Worm (Caenorhabditis elegans) whole organism, young adult: ENCODE results near the gene nsy-1.

Experiments used
- F33H1.4 ChIP-seq: fragments of 200-800 bp; sonication (Bioruptor generic); IDR thresholded peaks from 2 replicates; pipeline ENCODE4 v1.3.6; 2022; ENCODE audit warnings: missing genetic modification reagents, missing genetic modification characterization, missing compliant biosample characterization
- F37B4.10 ChIP-seq: fragments of 200-800 bp; sonication (Bioruptor generic); IDR thresholded peaks from 2 replicates; pipeline ENCODE4 v1.3.6; 2022; ENCODE audit warnings: missing genetic modification characterization, missing compliant biosample characterization
- F49E8.2 ChIP-seq: sonication (generic microtip); optimal IDR thresholded peaks from 3 replicates; lab custom pipeline; 2017; ENCODE audit warnings: missing genetic modification characterization, mild to moderate bottlenecking, missing compliant biosample characterization, antibody characterized with exemption, moderate library complexity; ENCODE audit not compliant: insufficient read depth
- F55B11.4 ChIP-seq: sonication (generic microtip); optimal IDR thresholded peaks from 2 replicates; lab custom pipeline; 2016; ENCODE audit warnings: missing compliant biosample characterization, missing genetic modification characterization, borderline replicate concordance; ENCODE audit not compliant: insufficient read depth
- F57A8.1 ChIP-seq: fragments of 200-800 bp; sonication (Bioruptor generic); optimal IDR thresholded peaks from 2 replicates; lab custom pipeline; 2018; ENCODE audit warnings: mild to moderate bottlenecking, missing genetic modification characterization, moderate library complexity, missing compliant biosample characterization
- F57C9.4 ChIP-seq: sonication (generic microtip); optimal IDR thresholded peaks from 2 replicates; lab custom pipeline; 2017; ENCODE audit warnings: mild to moderate bottlenecking, missing genetic modification characterization, missing compliant biosample characterization
- Y56A3A.18 ChIP-seq: fragments of 200-800 bp; sonication (Bioruptor generic); IDR thresholded peaks from 2 replicates; pipeline ENCODE4 v1.3.6; 2022; ENCODE audit warnings: missing genetic modification reagents, missing genetic modification characterization, missing compliant biosample characterization
- ZK185.1 ChIP-seq: sonication (generic microtip); optimal IDR thresholded peaks from 2 replicates; lab custom pipeline; 2016; ENCODE audit warnings: mild to moderate bottlenecking, missing genetic modification characterization, missing compliant biosample characterization; ENCODE audit not compliant: poor library complexity, severe bottlenecking
- akir-1 ChIP-seq: fragments of 200-800 bp; sonication (Bioruptor generic); optimal IDR thresholded peaks from 2 replicates; lab custom pipeline; 2018; ENCODE audit warnings: mild to moderate bottlenecking, missing genetic modification characterization, moderate library complexity, missing compliant biosample characterization
- attf-5 ChIP-seq: fragments of 200-800 bp; sonication (Bioruptor generic); optimal IDR thresholded peaks from 2 replicates; lab custom pipeline; 2018; ENCODE audit warnings: mild to moderate bottlenecking, missing genetic modification characterization, missing compliant biosample characterization
- attf-6 ChIP-seq: fragments of 200-800 bp; sonication (Bioruptor generic); IDR thresholded peaks from 2 replicates; pipeline ENCODE4 v1.3.6; 2022; ENCODE audit warnings: missing genetic modification reagents, missing genetic modification characterization, missing compliant biosample characterization
- bed-1 ChIP-seq: fragments of 200-800 bp; sonication (Bioruptor generic); IDR thresholded peaks from 2 replicates; pipeline ENCODE4 v1.3.6; 2022; ENCODE audit warnings: missing genetic modification reagents, missing genetic modification characterization, missing compliant biosample characterization
- cebp-2 ChIP-seq: fragments of 200-800 bp; sonication (Bioruptor generic); IDR thresholded peaks from 2 replicates; pipeline ENCODE4 v1.3.6; 2022; ENCODE audit warnings: missing genetic modification characterization, missing compliant biosample characterization
- ceh-100 ChIP-seq: fragments of 200-800 bp; sonication (Bioruptor generic); IDR thresholded peaks from 2 replicates; pipeline ENCODE4 v1.3.6; 2022; ENCODE audit warnings: missing genetic modification reagents, missing genetic modification characterization, missing compliant biosample characterization
- ceh-40 ChIP-seq: fragments of 200-800 bp; sonication (Bioruptor generic); IDR thresholded peaks from 2 replicates; pipeline ENCODE4 v1.3.6; 2022; ENCODE audit warnings: missing genetic modification characterization, missing compliant biosample characterization
- ceh-79 ChIP-seq: sonication (generic microtip); optimal IDR thresholded peaks from 2 replicates; lab custom pipeline; 2017; ENCODE audit warnings: mild to moderate bottlenecking, missing genetic modification characterization, missing compliant biosample characterization
- efl-1 ChIP-seq: fragments of 150-350 bp; optimal IDR thresholded peaks from 2 replicates; lab custom pipeline; 2014; ENCODE audit warnings: missing biosample characterization, missing genetic modification reagents, missing genetic modification characterization
- egl-18 ChIP-seq: fragments of 200-800 bp; sonication (Bioruptor generic); IDR thresholded peaks from 2 replicates; pipeline ENCODE4 v1.3.6; 2022; ENCODE audit warnings: missing genetic modification reagents, missing genetic modification characterization, missing compliant biosample characterization
- ekl-4 ChIP-seq: fragments of 200-800 bp; sonication (Bioruptor generic); IDR thresholded peaks from 2 replicates; pipeline ENCODE4 v1.3.6; 2022; ENCODE audit warnings: missing genetic modification reagents, missing genetic modification characterization, missing compliant biosample characterization
- ets-4 ChIP-seq: fragments of 200-800 bp; sonication (Bioruptor generic); optimal IDR thresholded peaks from 2 replicates; lab custom pipeline; 2018; ENCODE audit warnings: mild to moderate bottlenecking, missing genetic modification characterization, missing compliant biosample characterization
- fkh-3 ChIP-seq: sonication (generic microtip); optimal IDR thresholded peaks from 2 replicates; lab custom pipeline; 2016; ENCODE audit warnings: mild to moderate bottlenecking, missing genetic modification characterization, missing compliant biosample characterization
- gei-17 ChIP-seq: fragments of 200-800 bp; sonication (Bioruptor generic); optimal IDR thresholded peaks from 2 replicates; lab custom pipeline; 2018; ENCODE audit warnings: mild to moderate bottlenecking, missing genetic modification characterization, missing compliant biosample characterization
- him-1 ChIP-seq: sonication (generic microtip); optimal IDR thresholded peaks from 2 replicates; lab custom pipeline; 2016; ENCODE audit warnings: missing genotype, missing genetic modification reagents, missing genetic modification characterization, missing compliant biosample characterization
- hmg-20 ChIP-seq: fragments of 200-800 bp; sonication (Bioruptor generic); IDR thresholded peaks from 2 replicates; pipeline ENCODE4 v1.3.6; 2022; ENCODE audit warnings: missing genetic modification reagents, missing genetic modification characterization, missing compliant biosample characterization
- hsf-1 ChIP-seq: fragments of 200-800 bp; sonication (Bioruptor generic); IDR thresholded peaks from 2 replicates; pipeline ENCODE4 v1.3.6; 2022; ENCODE audit warnings: missing genetic modification reagents, missing genetic modification characterization, missing compliant biosample characterization
- let-607 ChIP-seq, 2 experiments: fragments of 200-800 bp in 1 of 2; sonication (Bioruptor generic) in 1 of 2; sonication (generic microtip) in 1 of 2; optimal IDR thresholded peaks; 2 replicates each; lab custom pipeline; 2016 to 2018; ENCODE audit warnings: mild to moderate bottlenecking in 2 of 2, missing compliant biosample characterization in 2 of 2, missing genetic modification characterization in 2 of 2, moderate library complexity in 2 of 2, missing genotype in 1 of 2
- lin-35 ChIP-seq, 3 experiments: fragments of 150-350 bp in 2 of 3; sonication (generic microtip) in 1 of 3; optimal IDR thresholded peaks; 2 replicates each; lab custom pipeline; 2014 to 2018; ENCODE audit warnings: missing biosample characterization in 3 of 3, missing genetic modification characterization in 3 of 3, missing genetic modification reagents in 3 of 3
- lin-40 ChIP-seq: sonication (generic microtip); optimal IDR thresholded peaks from 2 replicates; lab custom pipeline; 2016; ENCODE audit warnings: missing genetic modification characterization, mild to moderate bottlenecking, missing compliant biosample characterization, missing genotype, missing genetic modification reagents
- lin-54 ChIP-seq: fragments of 200-800 bp; sonication (Bioruptor generic); optimal IDR thresholded peaks from 2 replicates; lab custom pipeline; 2018; ENCODE audit warnings: mild to moderate bottlenecking, missing genetic modification characterization, missing compliant biosample characterization
- madf-10 ChIP-seq: sonication (generic microtip); optimal IDR thresholded peaks from 2 replicates; lab custom pipeline; 2016; ENCODE audit warnings: mild to moderate bottlenecking, missing genetic modification characterization, missing compliant biosample characterization
- madf-3 ChIP-seq: fragments of 200-800 bp; sonication (Bioruptor generic); IDR thresholded peaks from 2 replicates; pipeline ENCODE4 v1.3.6; 2022; ENCODE audit warnings: missing genetic modification reagents, missing genetic modification characterization, missing compliant biosample characterization
- mxl-1 ChIP-seq: sonication (generic microtip); optimal IDR thresholded peaks from 2 replicates; lab custom pipeline; 2016; ENCODE audit warnings: missing genetic modification characterization, missing compliant biosample characterization
- nfya-2 ChIP-seq: fragments of 200-800 bp; sonication (Bioruptor generic); IDR thresholded peaks from 2 replicates; pipeline ENCODE4 v1.3.6; 2022; ENCODE audit warnings: missing genetic modification reagents, missing genetic modification characterization, missing compliant biosample characterization
- nhr-179 ChIP-seq: sonication (generic microtip); optimal IDR thresholded peaks from 2 replicates; lab custom pipeline; 2016; ENCODE audit warnings: mild to moderate bottlenecking, missing genetic modification characterization, missing compliant biosample characterization
- nhr-80 ChIP-seq: sonication (generic microtip); optimal IDR thresholded peaks from 2 replicates; lab custom pipeline; 2016; ENCODE audit warnings: missing genetic modification characterization, missing compliant biosample characterization
- nhr-90 ChIP-seq: sonication (generic microtip); optimal IDR thresholded peaks from 2 replicates; lab custom pipeline; 2016; ENCODE audit warnings: missing genotype, mild to moderate bottlenecking, missing genetic modification characterization, missing compliant biosample characterization
- pha-4 ChIP-seq: fragments of 150-350 bp; sonication (generic microtip); optimal IDR thresholded peaks from 2 replicates; lab custom pipeline; 2014; ENCODE audit warnings: missing biosample characterization, missing genetic modification reagents, missing genetic modification characterization
- rcor-1 ChIP-seq: fragments of 200-800 bp; sonication (Bioruptor generic); IDR thresholded peaks from 2 replicates; pipeline ENCODE4 v1.3.6; 2022; ENCODE audit warnings: missing genetic modification reagents, missing genetic modification characterization, missing compliant biosample characterization
- repo-1 ChIP-seq: sonication (generic microtip); optimal IDR thresholded peaks from 2 replicates; lab custom pipeline; 2017; ENCODE audit warnings: mild to moderate bottlenecking, missing genetic modification characterization, missing compliant biosample characterization
- snpc-3.4 ChIP-seq: sonication (generic microtip); optimal IDR thresholded peaks from 2 replicates; lab custom pipeline; 2017; ENCODE audit warnings: missing genetic modification characterization, mild to moderate bottlenecking, missing compliant biosample characterization, antibody characterized with exemption, moderate library complexity, missing genotype, missing genetic modification reagents
- somi-1 ChIP-seq: fragments of 200-800 bp; sonication (Bioruptor generic); optimal IDR thresholded peaks from 2 replicates; lab custom pipeline; 2018; ENCODE audit warnings: mild to moderate bottlenecking, missing genetic modification characterization, missing compliant biosample characterization
- sptf-2 ChIP-seq: fragments of 200-800 bp; sonication (Bioruptor generic); optimal IDR thresholded peaks from 2 replicates; lab custom pipeline; 2018; ENCODE audit warnings: mild to moderate bottlenecking, missing genetic modification characterization, missing compliant biosample characterization
- tbp1 ChIP-seq: fragments of 200-800 bp; sonication (Bioruptor generic); optimal IDR thresholded peaks from 2 replicates; lab custom pipeline; 2018; ENCODE audit warnings: mild to moderate bottlenecking, missing genetic modification characterization, missing compliant biosample characterization
- unc-62 ChIP-seq: fragments of 150-350 bp; optimal IDR thresholded peaks from 2 replicates; lab custom pipeline; 2014; ENCODE audit warnings: missing biosample characterization, missing genetic modification reagents, missing genetic modification characterization
- xnd-1 ChIP-seq: sonication (generic microtip); optimal IDR thresholded peaks from 2 replicates; lab custom pipeline; 2016; ENCODE audit warnings: missing genotype, missing genetic modification reagents, missing genetic modification characterization, missing compliant biosample characterization
- zim-3 ChIP-seq: sonication (generic microtip); optimal IDR thresholded peaks from 2 replicates; lab custom pipeline; 2017; ENCODE audit warnings: mild to moderate bottlenecking, missing genetic modification characterization, moderate library complexity, missing compliant biosample characterization
- ztf-18 ChIP-seq: sonication (generic microtip); optimal IDR thresholded peaks from 2 replicates; lab custom pipeline; 2016; ENCODE audit warnings: missing genotype, mild to moderate bottlenecking, missing genetic modification characterization, missing compliant biosample characterization
- ztf-22 ChIP-seq: fragments of 200-800 bp; sonication (Bioruptor generic); optimal IDR thresholded peaks from 2 replicates; lab custom pipeline; 2018; ENCODE audit warnings: mild to moderate bottlenecking, missing genetic modification characterization, moderate library complexity, missing compliant biosample characterization
- ztf-6 ChIP-seq: fragments of 200-800 bp; sonication (Bioruptor generic); IDR thresholded peaks from 2 replicates; pipeline ENCODE4 v1.3.6; 2022; ENCODE audit warnings: missing genetic modification reagents, missing genetic modification characterization, missing compliant biosample characterization

Gene nsy-1

ce11 chrII:5055129-5055666 is 32.6 kb downstream of the nsy-1 start, which contains the start of the genes ify-1 and rpl-22:
Gene ify-1 (minus strand): TSS chrII:5055179.
Gene rpl-22 (plus strand): TSS chrII:5055616.
- TF ChIP-seq madf-3 (GFP tag; lab: Robert Waterston, UW), result peak; percentile 77; the same call in 1 of the 2 replicates
- TF ChIP-seq akir-1, result no peak
- peak; percentile 80 for TF ChIP-seq efl-1 (GFP tag; lab: Kevin White, UChicago)
- no peak for TF ChIP-seq nhr-90 (tag; lab: Kevin White, UChicago)
- no peak for TF ChIP-seq him-1 (tag; lab: Kevin White, UChicago)
- peak; percentile 56 for TF ChIP-seq madf-10 (tag; lab: Kevin White, UChicago)
- peak; percentile 54 for TF ChIP-seq pha-4
- no peak for TF ChIP-seq ztf-6 (GFP tag; lab: Robert Waterston, UW)
- TF ChIP-seq gei-17 (GFP tag; lab: Kevin White, UChicago), result no peak
- TF ChIP-seq ztf-18 (tag; lab: Kevin White, UChicago), result peak; percentile 63
- no peak for TF ChIP-seq nfya-2 (GFP tag; lab: Robert Waterston, UW)
- TF ChIP-seq lin-35 (GFP tag; optimal IDR thresholded peaks at IDR 0.05; lab: Kevin White, UChicago), result peak; percentile 8 to 91 (median 70)
- no peak for TF ChIP-seq sptf-2
- TF ChIP-seq F57C9.4, result peak; percentile 6
- TF ChIP-seq bed-1 (GFP tag; lab: Robert Waterston, UW), result no peak
- TF ChIP-seq tbp1 (GFP tag; lab: Kevin White, UChicago), result peak; percentile 73
- TF ChIP-seq unc-62, result no peak
- no peak for TF ChIP-seq egl-18 (GFP tag; lab: Robert Waterston, UW)
- TF ChIP-seq nhr-179 (tag; lab: Kevin White, UChicago), result no peak
- TF ChIP-seq Y56A3A.18 (GFP tag; lab: Robert Waterston, UW), result peak; percentile 67; the same call in 1 of the 2 replicates
- peak; percentile 48; the same call in 1 of the 2 replicates for TF ChIP-seq hmg-20 (GFP tag; lab: Robert Waterston, UW)
- no peak for TF ChIP-seq F37B4.10 (GFP tag; lab: Robert Waterston, UW)
- TF ChIP-seq hsf-1 (GFP tag; lab: Robert Waterston, UW), result peak; percentile 72
- TF ChIP-seq ekl-4 (GFP tag; lab: Robert Waterston, UW), result peak; percentile 75
- peak; percentile 36 for TF ChIP-seq nhr-80 (tag; lab: Kevin White, UChicago)
- TF ChIP-seq attf-6 (GFP tag; lab: Robert Waterston, UW), result no peak
- TF ChIP-seq ets-4, result no peak
- no peak for TF ChIP-seq F57A8.1 (GFP tag; lab: Kevin White, UChicago)
- no peak for TF ChIP-seq ztf-22 (GFP tag; lab: Kevin White, UChicago)
- TF ChIP-seq lin-54 (GFP tag; lab: Kevin White, UChicago), result peak; percentile 92
- TF ChIP-seq F55B11.4 (tag; lab: Kevin White, UChicago), result no peak
- TF ChIP-seq let-607 (tag; optimal IDR thresholded peaks at IDR 0.05; lab: Kevin White, UChicago), result peak; percentile 27 to 76
- TF ChIP-seq zim-3, result no peak
- no peak for TF ChIP-seq repo-1
- TF ChIP-seq ZK185.1 (tag; lab: Kevin White, UChicago), result peak; percentile 90
- TF ChIP-seq F49E8.2 (tag; lab: Kevin White, UChicago), result peak; percentile 93
- no peak for TF ChIP-seq fkh-3 (tag; lab: Kevin White, UChicago)
- TF ChIP-seq F33H1.4 (GFP tag; lab: Robert Waterston, UW), result peak; percentile 96
- peak; percentile 52 for TF ChIP-seq xnd-1 (tag; lab: Kevin White, UChicago)
- TF ChIP-seq mxl-1 (tag; lab: Kevin White, UChicago), result peak; percentile 37
- no peak for TF ChIP-seq ceh-40
- TF ChIP-seq somi-1 (GFP tag; lab: Kevin White, UChicago), result no peak
- TF ChIP-seq attf-5 (GFP tag; lab: Kevin White, UChicago), result peak; percentile 86
- TF ChIP-seq rcor-1 (GFP tag; lab: Robert Waterston, UW), result peak; percentile 89
- TF ChIP-seq ceh-100, result peak; percentile 90
- no peak for TF ChIP-seq cebp-2
- TF ChIP-seq snpc-3.4 (tag; lab: Kevin White, UChicago), result peak; percentile 81
- no peak for TF ChIP-seq ceh-79 (tag; lab: Kevin White, UChicago)
- TF ChIP-seq lin-40 (tag; lab: Kevin White, UChicago), result peak; percentile 79
